Worm (Caenorhabditis elegans) whole organism, dauer: ENCODE measurements around the gene F42A6.5.
"Not testable (repeated sequence)": the region's sequence is repeated elsewhere in the genome, so short reads cannot be mapped to it uniquely, and the experiment has no call there.

Experiments
- unc-62 ChIP-seq: sonication (generic microtip); optimal IDR thresholded peaks from 2 replicates; lab custom pipeline; 2017; ENCODE audit warnings: missing biosample characterization, missing genetic modification reagents, missing genetic modification characterization

Gene F42A6.5

DNA sequence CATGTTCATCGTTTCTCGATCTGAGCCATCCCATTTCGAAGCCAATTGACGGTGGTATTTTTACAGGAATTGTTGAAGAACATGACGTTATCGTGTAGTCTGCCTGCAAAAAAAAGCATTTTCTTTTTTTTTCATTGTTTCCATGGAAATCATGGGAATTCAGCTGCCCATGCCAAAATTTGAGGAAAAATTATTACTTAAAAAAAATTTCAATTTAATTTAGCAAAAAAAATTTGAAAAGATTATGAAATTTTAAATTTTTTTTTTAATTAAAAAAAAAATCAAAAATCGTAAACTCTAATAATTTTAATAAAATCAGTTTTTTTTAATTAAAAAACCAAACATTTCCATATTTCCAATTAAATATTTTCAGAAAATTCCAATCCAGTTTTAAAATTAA is at the start of gene F42A6.5:
F42A6.5 (minus strand) TSS at position 101 of the 400 bp plus-strand sequence.
- TF ChIP-seq unc-62 (GFP tag; lab: Kevin White, UChicago) = not testable (repeated sequence)

DNA sequence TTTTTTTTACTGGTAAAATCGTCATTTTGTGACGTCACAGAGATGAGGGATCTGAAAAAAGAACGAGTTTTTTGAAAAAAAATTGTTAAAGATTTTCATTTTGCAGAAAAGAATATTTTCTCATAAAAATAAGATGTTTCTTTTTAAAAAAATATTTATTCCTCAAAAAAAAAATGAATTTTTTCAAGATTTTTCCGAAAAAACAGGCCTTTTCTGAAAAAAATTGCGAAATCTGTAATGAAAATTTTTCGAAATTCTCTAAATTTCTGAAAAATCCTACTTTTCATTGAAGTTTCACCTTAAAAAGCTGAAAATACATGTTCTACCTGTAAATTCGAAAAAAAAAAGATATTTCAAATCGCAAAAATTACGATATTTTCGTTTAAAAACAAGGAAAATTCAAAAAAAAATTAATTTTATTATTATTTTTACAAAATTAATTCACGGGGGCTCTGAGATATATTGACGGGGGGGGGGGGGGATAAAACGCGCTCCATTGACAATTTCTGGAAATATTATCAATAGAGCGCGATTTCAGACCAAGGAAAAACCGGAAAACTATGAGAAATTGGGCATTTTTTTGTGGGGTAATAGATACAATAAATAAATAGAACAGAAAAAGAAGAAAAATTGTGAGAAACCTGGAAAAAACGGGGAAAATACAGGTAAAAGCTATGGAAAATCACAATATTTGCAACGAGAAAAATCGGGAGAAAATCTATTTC is 46.6 kb upstream of the F42A6.5 start, which contains the start of gene otub-4:
otub-4 (minus strand) TSS at position 51 of the 725 bp plus-strand sequence.
- TF ChIP-seq unc-62 (GFP tag; lab: Kevin White, UChicago) = no peak

DNA sequence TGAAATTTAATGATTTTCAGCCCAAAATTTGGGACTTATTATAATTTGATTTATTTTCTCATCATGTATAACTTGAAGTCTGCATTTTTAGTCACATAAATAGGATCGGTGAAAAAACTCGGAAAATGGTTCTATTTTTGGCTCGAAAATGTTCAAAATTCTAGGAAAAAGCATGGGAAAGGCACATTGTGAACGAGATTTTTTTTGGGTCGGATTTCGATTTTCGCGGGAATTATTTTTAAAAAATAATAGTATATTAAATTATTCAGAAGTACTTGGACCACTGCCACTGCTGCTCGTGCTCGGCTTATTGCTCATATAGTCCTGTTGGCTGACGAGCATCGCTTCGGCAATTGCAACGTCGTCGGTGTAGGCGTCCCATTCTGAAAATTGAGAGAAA is 41.7 kb upstream of the F42A6.5 start:
- TF ChIP-seq unc-62 (GFP tag; lab: Kevin White, UChicago) = no peak

DNA sequence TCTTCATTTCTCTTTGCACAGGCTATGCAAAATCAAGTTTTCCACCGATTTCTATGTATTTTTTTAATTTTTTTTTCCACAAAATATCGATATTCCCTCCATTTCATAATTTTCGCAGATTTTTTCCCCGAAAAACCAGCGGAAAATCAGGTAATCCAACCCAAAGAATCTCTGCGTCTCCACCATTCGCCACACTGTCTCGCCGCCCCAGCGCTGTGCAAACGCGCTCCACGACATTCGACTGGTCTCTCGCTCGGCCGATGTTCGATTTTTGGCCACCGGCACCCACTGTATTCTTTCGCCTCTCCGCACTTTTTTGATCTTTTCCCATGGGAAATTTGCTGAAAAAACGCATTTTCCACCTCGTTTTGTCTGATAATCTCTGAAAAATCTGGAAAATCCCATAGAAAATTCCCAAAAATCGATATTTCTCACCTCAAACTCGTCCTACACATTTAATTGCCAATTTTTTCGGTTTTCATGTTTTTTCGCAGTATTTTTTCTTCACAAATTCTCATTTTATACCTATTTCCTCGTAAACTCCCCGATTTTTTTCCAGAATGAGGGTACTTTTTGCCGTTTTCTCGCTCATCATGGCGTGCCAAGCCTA is 37.1 kb upstream of the F42A6.5 start, which contains the start of gene vha-19:
vha-19 (plus strand) TSS at position 560 of the 610 bp plus-strand sequence.
- no peak for TF ChIP-seq unc-62 (GFP tag; lab: Kevin White, UChicago)

DNA sequence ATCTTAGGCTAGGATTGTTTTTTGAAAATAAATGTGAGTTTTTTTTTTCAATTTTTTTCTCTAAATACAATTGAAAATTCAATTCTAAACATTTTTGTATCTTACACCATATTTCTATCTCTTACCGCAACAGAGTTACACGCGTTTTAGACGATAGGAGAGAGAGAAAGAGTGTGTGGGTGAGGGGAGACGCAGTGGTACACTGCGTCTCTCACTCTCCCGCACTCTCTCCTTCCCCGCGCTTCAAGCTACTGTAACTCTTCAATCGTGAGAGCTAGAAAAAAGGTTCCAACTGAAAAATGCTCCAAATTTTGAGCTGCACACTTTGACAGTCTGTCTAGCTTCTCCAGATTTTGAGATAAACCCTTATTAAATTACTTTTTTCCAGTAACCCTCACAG is 32.1 kb upstream of the F42A6.5 start:
- TF ChIP-seq unc-62 (GFP tag; lab: Kevin White, UChicago) = no peak

DNA sequence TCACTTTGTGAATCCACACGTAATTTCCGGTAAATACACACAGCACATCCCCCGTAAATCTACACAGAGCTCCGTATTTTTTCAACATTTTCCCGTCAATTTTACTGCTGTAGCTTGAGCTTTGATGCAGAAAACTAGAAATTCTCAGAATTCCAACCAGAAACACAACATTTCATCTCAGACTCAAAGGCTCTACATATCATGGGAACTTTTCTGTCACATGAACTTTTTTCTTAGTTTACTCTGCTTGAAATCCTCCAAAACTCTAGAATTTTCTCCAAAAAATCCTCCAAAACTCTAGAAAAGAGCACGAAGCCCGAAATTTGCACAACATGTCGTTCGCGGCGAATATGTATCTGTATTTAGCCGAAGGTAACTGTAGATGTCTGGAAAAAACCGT is 31.6 kb upstream of the F42A6.5 start, which contains the start of gene Y55H10A.2:
Y55H10A.2 (plus strand) TSS at position 301 of the 400 bp plus-strand sequence.
- TF ChIP-seq unc-62 (GFP tag; lab: Kevin White, UChicago) = no peak

DNA sequence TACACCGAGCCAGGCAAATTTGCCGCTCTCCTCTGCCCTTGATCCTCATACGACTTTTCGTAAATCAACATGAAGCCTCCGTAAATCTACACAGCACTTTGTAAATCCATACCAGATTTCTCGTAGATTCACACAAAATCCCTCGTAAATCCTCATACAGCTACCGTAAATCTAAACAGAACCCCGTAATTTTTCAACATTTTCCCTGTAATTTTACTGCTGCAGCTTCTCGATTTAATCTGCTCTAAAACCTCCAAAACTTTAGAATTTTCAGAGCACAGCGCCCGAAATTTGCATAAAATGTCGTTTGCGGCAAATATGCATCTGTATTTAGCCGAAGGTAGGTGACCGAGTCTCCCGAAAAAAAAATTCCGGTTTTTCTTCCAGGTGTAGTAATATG is 23.1 kb upstream of the F42A6.5 start, which contains the start of gene F42A6.1:
F42A6.1 (plus strand) TSS at position 301 of the 400 bp plus-strand sequence.
- TF ChIP-seq unc-62 (GFP tag; lab: Kevin White, UChicago) = no peak

DNA sequence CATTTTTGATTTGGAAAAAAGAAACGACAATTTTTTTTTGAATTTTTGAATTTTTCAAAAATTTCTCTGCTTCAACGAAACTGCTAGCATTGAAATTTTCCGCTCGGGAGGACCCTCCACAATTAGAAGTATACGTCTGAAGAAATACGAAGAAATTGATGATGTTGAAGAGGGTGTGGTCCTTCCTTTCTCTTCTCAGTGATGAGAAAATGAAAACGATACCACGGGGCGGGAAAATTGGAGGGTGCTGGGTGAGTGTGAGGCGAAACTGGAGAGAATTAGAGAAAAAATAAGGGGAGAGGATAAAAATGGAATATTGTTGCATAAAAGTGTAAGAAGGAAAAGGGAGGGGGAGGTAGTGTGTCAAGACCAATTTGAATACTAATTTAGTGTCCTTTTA is 20.4 kb upstream of the F42A6.5 start:
- no peak for TF ChIP-seq unc-62 (GFP tag; lab: Kevin White, UChicago)

DNA sequence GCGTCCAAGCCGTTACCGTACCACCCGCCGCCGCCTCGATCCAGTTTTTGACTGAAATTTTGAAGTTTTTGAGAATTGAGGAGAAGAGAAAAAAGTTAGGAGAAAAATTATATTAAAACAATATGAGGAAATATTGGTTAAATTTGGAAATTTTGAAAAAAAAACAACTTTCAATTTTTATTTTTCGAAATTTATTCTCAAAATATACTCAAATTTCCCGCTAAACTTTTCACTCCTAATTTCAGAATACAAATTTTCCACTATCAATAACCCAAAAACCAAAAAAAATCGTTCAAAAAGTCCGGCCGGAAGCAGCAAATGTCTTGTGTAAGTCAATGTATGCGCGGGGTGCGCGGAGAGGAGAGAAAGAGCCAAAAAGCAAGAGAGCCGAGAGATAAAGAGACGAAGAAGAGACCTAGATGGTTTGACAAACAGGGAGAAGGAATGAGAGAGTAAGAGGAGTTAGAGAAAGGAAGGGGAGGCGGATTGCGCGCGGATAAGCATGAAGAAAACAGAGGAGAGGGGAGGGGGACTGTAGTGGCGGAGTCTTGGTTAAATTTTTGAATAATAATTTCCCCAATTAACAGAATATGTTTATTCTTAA is 18.4 kb upstream of the F42A6.5 start, which contains the start of gene elks-1:
elks-1 (minus strand) TSS at position 51 of the 604 bp plus-strand sequence.
- TF ChIP-seq unc-62 (GFP tag; lab: Kevin White, UChicago) = no peak

DNA sequence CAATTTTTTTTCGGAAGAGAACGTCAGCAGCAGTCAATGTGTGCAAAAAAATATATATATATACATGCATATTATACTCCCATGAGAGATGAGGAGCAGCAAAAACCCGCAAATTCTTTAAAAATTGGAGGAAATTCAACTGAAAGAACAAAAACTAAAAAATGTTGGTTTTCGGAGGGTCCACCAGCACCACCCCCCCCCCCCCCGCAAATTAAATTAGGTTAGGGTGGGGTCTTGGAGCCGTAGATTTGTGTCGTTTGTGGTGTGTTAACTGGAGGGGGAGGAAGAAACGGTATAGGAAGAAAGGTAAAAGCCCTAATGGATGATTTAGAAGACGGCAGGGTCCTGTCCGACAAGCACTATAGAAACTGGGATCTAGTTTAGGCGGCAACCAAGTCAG is 16.7 kb upstream of the F42A6.5 start:
- TF ChIP-seq unc-62 (GFP tag; lab: Kevin White, UChicago) = no peak

DNA sequence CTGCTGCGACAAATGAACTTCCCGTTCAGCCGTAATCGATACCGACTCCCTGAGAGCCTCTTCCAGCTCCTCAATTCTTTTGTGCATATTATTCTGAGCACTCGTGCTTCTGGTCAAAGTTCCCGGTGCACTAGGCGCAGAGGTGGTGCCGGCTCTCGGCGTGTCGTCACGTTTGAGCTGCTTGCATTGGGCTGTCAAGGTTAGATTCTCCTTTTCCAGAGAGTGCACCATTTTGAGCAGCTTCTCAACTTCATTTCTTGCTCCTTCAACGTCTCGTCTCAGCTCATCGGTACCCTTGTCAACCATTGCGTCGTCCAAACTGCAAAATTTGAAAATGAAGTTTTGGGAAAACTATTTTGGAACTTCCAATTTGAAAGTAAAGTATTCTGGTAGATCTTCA is 13.8 kb upstream of the F42A6.5 start:
- TF ChIP-seq unc-62 (GFP tag; lab: Kevin White, UChicago) = no peak

DNA sequence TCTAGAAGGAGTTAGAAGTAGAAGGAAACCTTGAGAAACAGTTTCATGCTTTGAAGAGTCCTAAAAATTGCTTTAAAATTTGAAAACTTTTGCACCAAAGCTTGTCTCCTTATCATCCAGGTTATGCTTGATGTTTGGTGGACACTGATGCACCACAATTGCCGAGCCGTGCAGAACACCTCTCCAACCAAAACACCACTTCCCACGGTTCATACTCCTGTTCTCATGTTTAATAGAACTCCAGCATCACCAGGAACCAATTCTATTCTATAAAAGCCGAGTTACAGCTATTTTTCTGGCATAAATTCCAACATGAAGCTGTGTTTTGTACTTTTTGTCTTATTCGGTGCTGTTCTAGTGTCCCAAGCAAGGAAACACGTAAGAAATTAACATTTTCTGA is 9.5 kb upstream of the F42A6.5 start, which contains the start of gene F42A6.2:
F42A6.2 (plus strand) TSS at position 301 of the 400 bp plus-strand sequence.
- TF ChIP-seq unc-62 (GFP tag; lab: Kevin White, UChicago) = no peak

DNA sequence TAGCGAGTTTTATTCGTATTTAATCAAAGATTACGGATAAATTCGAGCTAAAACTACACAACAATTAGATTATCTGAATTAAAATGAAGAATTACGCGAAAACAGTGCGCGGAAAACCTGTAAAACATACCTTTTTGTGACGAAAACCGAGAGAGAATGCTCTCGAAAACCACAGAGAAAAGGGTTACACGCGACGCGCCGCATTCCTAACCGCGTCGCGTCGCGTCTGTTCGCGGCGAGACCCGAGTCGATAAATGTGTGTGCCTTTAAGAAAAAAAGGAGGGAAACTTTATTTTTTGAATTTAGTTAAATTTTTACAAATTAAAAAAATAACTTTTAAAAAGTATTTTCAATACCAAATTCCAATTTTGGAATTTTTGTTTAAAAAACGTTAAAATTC is 7.0 kb upstream of the F42A6.5 start, which contains the start of gene hrpa-1:
hrpa-1 (minus strand) TSS at position 192 of the 400 bp plus-strand sequence.
- no peak for TF ChIP-seq unc-62 (GFP tag; lab: Kevin White, UChicago)

DNA sequence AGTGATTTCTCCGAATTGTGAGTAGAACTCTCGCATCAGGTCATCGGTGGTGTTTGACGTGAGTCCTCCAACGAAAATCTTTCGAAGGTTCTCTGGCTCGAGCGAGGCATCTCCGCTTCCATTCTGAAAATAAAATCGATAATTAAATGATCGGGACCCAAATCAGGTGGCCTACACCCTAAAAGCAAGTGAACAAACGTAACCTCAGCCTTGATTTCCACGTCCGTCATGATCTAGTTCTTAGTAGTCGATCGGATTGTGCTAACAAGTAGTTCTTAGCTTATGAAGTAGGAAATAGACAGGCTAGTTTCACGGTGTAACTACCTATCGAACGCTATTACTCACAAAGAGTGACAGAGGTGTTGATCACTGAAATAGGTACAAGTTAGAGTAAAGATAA is 6.5 kb upstream of the F42A6.5 start:
- TF ChIP-seq unc-62 (GFP tag; lab: Kevin White, UChicago) = no peak

DNA sequence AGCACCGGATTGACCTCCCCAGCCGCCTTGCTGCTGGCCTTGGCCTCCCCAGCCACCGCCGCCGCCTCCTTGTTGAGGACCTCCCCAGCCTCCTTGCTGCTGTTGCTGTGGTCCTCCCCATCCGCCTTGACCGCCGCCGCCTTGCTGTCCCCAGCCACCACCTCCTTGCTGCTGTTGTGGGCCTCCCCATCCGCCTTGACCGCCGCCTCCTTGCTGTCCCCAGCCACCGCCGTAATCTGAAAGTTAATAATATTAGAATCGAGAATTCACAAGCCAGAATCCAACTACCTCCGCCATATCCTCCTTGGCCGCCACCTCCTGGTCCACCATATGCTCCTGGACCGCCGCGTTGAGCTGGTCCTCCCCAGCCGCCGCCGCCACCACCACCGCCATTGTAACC is 5.6 kb upstream of the F42A6.5 start:
- TF ChIP-seq unc-62 (GFP tag; lab: Kevin White, UChicago) = no peak

DNA sequence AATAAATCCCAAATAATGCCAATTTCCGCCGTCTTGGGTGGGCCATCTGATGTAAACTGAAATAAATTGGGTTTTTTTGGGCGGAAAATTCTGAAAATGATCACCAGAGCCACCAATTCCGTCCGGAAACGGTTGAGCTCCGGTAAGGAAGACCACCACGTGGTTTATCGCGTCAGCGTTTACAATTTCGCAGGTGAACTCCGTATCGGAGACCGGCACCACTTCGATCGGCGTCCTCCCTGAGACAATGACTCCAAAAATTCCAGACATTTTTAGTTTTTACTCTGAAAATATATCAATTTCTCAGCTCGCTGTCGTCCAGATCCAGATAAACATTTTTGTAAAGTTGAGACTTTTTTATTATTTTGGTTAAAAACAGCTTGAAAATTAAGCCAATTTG is 4.9 kb upstream of the F42A6.5 start, which contains the start of gene F42A6.6:
F42A6.6 (minus strand) TSS at position 289 of the 400 bp plus-strand sequence.
- no peak for TF ChIP-seq unc-62 (GFP tag; lab: Kevin White, UChicago)
